Comparison of ENCODE assay signal across 3 worm cellular contexts in genomic region chrII:6355396-6356346, ce11.
TF ChIP-seq lines count a peak whose summit lies in the region.

TSS of gene C32D5.11 (minus strand) at chrII:6355446.

TF ChIP-seq in whole organism, L1 larva, 84 proteins besides CTCF, POLR2A, EP300 and RAD21 (continued from another document and continues in another):
- TF ChIP-seq efl-1 (optimal IDR thresholded peaks at IDR 0.05; lab: Kevin White, UChicago) = peak; percentile 57 to 75
- TF ChIP-seq efl-1 (GFP tag; optimal IDR thresholded peaks at IDR 0.05 in 1 of 2; lab: Kevin White, UChicago) = peak; percentile 72 to 97
- peak; percentile 1 for TF ChIP-seq pag-3 (tag; optimal IDR thresholded peaks at IDR 0.05; lab: Kevin White, UChicago; ENCODE audit: borderline replicate concordance, insufficient read depth)
- no peak for TF ChIP-seq ceh-63 (GFP tag; optimal IDR thresholded peaks at IDR 0.05; lab: Kevin White, UChicago)
- TF ChIP-seq irx-1 (tag; optimal IDR thresholded peaks at IDR 0.05; lab: Kevin White, UChicago) = peak; percentile 63
- peak; percentile 54 for TF ChIP-seq F16B12.6 (tag; optimal IDR thresholded peaks at IDR 0.05; lab: Kevin White, UChicago)
- TF ChIP-seq nhr-71 (tag; optimal IDR thresholded peaks at IDR 0.05; lab: Kevin White, UChicago) = peak; percentile 89
- peak; percentile 12 for TF ChIP-seq lin-39 (tag; optimal IDR thresholded peaks at IDR 0.05; lab: Kevin White, UChicago)
- peak; percentile 67 for TF ChIP-seq blmp-1 (tag; optimal IDR thresholded peaks at IDR 0.05; lab: Kevin White, UChicago)
- TF ChIP-seq xbp-1 (tag; optimal IDR thresholded peaks at IDR 0.05; lab: Kevin White, UChicago) = peak; percentile 79
- TF ChIP-seq nhr-47 (tag; optimal IDR thresholded peaks at IDR 0.05; lab: Kevin White, UChicago) = peak; percentile 84
- no peak for TF ChIP-seq unc-62 (GFP tag; optimal IDR thresholded peaks at IDR 0.05; lab: Kevin White, UChicago)
- TF ChIP-seq tlp-1 (tag; optimal IDR thresholded peaks at IDR 0.05; lab: Kevin White, UChicago) = no peak
- TF ChIP-seq ceh-82 (tag; optimal IDR thresholded peaks at IDR 0.05; lab: Kevin White, UChicago) = peak; percentile 51 to 77 (median 70)
- no peak for TF ChIP-seq zag-1 (tag; optimal IDR thresholded peaks at IDR 0.05; lab: Kevin White, UChicago)
- no peak for TF ChIP-seq hlh-4 (tag; optimal IDR thresholded peaks at IDR 0.05; lab: Kevin White, UChicago)
- peak; percentile 57 for TF ChIP-seq lin-15B (tag; optimal IDR thresholded peaks at IDR 0.05; lab: Kevin White, UChicago)
- TF ChIP-seq lir-3 (tag; optimal IDR thresholded peaks at IDR 0.05; lab: Kevin White, UChicago; ENCODE audit: poor library complexity) = peak; percentile 49
- peak; percentile 88 for TF ChIP-seq snu-23 (GFP tag; optimal IDR thresholded peaks at IDR 0.05; lab: Kevin White, UChicago)
- TF ChIP-seq ceh-90 (tag; optimal IDR thresholded peaks at IDR 0.05; lab: Kevin White, UChicago) = no peak
- TF ChIP-seq egl-13 (tag; optimal IDR thresholded peaks at IDR 0.05; lab: Kevin White, UChicago) = peak; percentile 21
- no peak for TF ChIP-seq sox-4 (tag; optimal IDR thresholded peaks at IDR 0.05; lab: Kevin White, UChicago)
- peak; percentile 83 for TF ChIP-seq swsn-7 (tag; optimal IDR thresholded peaks at IDR 0.05; lab: Kevin White, UChicago)
- peak; percentile 47 for TF ChIP-seq nhr-90 (tag; optimal IDR thresholded peaks at IDR 0.05; lab: Kevin White, UChicago; ENCODE audit: poor library complexity)
- TF ChIP-seq skn-1 (tag; optimal IDR thresholded peaks at IDR 0.05; lab: Kevin White, UChicago) = peak; percentile 54
- TF ChIP-seq nhr-12 (tag; optimal IDR thresholded peaks at IDR 0.05; lab: Kevin White, UChicago) = no peak
- peak; percentile 16 for TF ChIP-seq snpc-4 (tag; optimal IDR thresholded peaks at IDR 0.05; lab: Kevin White, UChicago)
- TF ChIP-seq dsc-1 (tag; optimal IDR thresholded peaks at IDR 0.05; lab: Kevin White, UChicago) = peak; percentile 68
- peak; percentile 48 for TF ChIP-seq jun-1 (tag; optimal IDR thresholded peaks at IDR 0.05; lab: Kevin White, UChicago)
- TF ChIP-seq lsy-2 (tag; optimal IDR thresholded peaks at IDR 0.05; lab: Kevin White, UChicago) = peak; percentile 82 to 86
- peak; percentile 86 for TF ChIP-seq rnt-1 (tag; optimal IDR thresholded peaks at IDR 0.05; lab: Kevin White, UChicago)
- TF ChIP-seq pax-3 (tag; optimal IDR thresholded peaks at IDR 0.05; lab: Kevin White, UChicago) = peak; percentile 17
- peak; percentile 49 for TF ChIP-seq unc-130 (tag; optimal IDR thresholded peaks at IDR 0.05; lab: Kevin White, UChicago)
- TF ChIP-seq unc-86 (tag; optimal IDR thresholded peaks at IDR 0.05; lab: Kevin White, UChicago) = peak; percentile 78
- peak; percentile 73 for TF ChIP-seq tbx-2 (tag; optimal IDR thresholded peaks at IDR 0.05; lab: Kevin White, UChicago)
- peak; percentile 35 for TF ChIP-seq fos-1 (tag; optimal IDR thresholded peaks at IDR 0.05; lab: Kevin White, UChicago)
- no peak for TF ChIP-seq pqm-1 (tag; optimal IDR thresholded peaks at IDR 0.05; lab: Kevin White, UChicago)
- peak in 1 of 2 experiments; percentile 61 for TF ChIP-seq mdl-1 (tag; optimal IDR thresholded peaks at IDR 0.05; lab: Kevin White, UChicago)
- TF ChIP-seq zip-4 (GFP tag; optimal IDR thresholded peaks at IDR 0.05; lab: Kevin White, UChicago) = no peak
- TF ChIP-seq sptf-1 (tag; optimal IDR thresholded peaks at IDR 0.05; lab: Kevin White, UChicago) = no peak
- TF ChIP-seq nhr-19 (GFP tag; conservative IDR thresholded peaks at IDR 0.05; lab: Robert Waterston, UW) = peak; percentile 72
- no peak for TF ChIP-seq Y116A8C.19 (tag; optimal IDR thresholded peaks at IDR 0.05; lab: Kevin White, UChicago; ENCODE audit: borderline replicate concordance)
- TF ChIP-seq elt-3 (tag; optimal IDR thresholded peaks at IDR 0.05; lab: Kevin White, UChicago) = peak in 2 of 6 experiments; percentile 17 to 45

TF ChIP-seq in whole organism, L3 larva, 47 proteins besides CTCF, POLR2A, EP300 and RAD21 (continued from another document):
- TF ChIP-seq nfya-1 (tag; optimal IDR thresholded peaks at IDR 0.05; lab: Kevin White, UChicago; ENCODE audit: insufficient read depth) = peak; percentile 78
- no peak for TF ChIP-seq fkh-2 (tag; optimal IDR thresholded peaks at IDR 0.05; lab: Kevin White, UChicago)
- TF ChIP-seq elt-3 (tag; optimal IDR thresholded peaks at IDR 0.05; lab: Kevin White, UChicago) = no peak
- no peak for TF ChIP-seq egl-5 (tag; optimal IDR thresholded peaks at IDR 0.05; lab: Kevin White, UChicago)
- TF ChIP-seq snpc-4 (tag; optimal IDR thresholded peaks at IDR 0.05; lab: Kevin White, UChicago) = peak; percentile 88
- TF ChIP-seq pha-4 (tag; optimal IDR thresholded peaks at IDR 0.05; lab: Kevin White, UChicago) = peak; percentile 72
- no peak for TF ChIP-seq nhr-12 (tag; optimal IDR thresholded peaks at IDR 0.05; lab: Kevin White, UChicago)
- peak; percentile 36 for TF ChIP-seq nhr-43 (tag; optimal IDR thresholded peaks at IDR 0.05; lab: Kevin White, UChicago; ENCODE audit: poor library complexity, severe bottlenecking)
- TF ChIP-seq lin-15B (tag; optimal IDR thresholded peaks at IDR 0.05; lab: Kevin White, UChicago) = peak; percentile 78
- no peak for TF ChIP-seq nhr-237 (tag; optimal IDR thresholded peaks at IDR 0.05; lab: Kevin White, UChicago)
- no peak for TF ChIP-seq unc-39 (tag; optimal IDR thresholded peaks at IDR 0.05; lab: Kevin White, UChicago)
- no peak for TF ChIP-seq ceh-9 (tag; optimal IDR thresholded peaks at IDR 0.05; lab: Kevin White, UChicago)
- TF ChIP-seq elt-2 (tag; optimal IDR thresholded peaks at IDR 0.05; lab: Kevin White, UChicago) = peak; percentile 35
- no peak for TF ChIP-seq fkh-10 (GFP tag; optimal IDR thresholded peaks at IDR 0.05; lab: Kevin White, UChicago)
- no peak for TF ChIP-seq unc-62 (GFP tag; optimal IDR thresholded peaks at IDR 0.05; lab: Kevin White, UChicago)
- TF ChIP-seq nhr-11 (tag; optimal IDR thresholded peaks at IDR 0.05; lab: Kevin White, UChicago) = peak; percentile 24
- no peak for TF ChIP-seq ama-1 (optimal IDR thresholded peaks at IDR 0.05; lab: Kevin White, UChicago)
- TF ChIP-seq mml-1 (tag; optimal IDR thresholded peaks at IDR 0.05; lab: Kevin White, UChicago) = no peak
- peak; percentile 50 for TF ChIP-seq nhr-25 (tag; optimal IDR thresholded peaks at IDR 0.05; lab: Kevin White, UChicago)
- no peak for TF ChIP-seq jun-1 (tag; optimal IDR thresholded peaks at IDR 0.05; lab: Kevin White, UChicago)
- TF ChIP-seq hmg-11 (tag; optimal IDR thresholded peaks at IDR 0.05; lab: Kevin White, UChicago) = peak; percentile 43
- no peak for TF ChIP-seq eor-1 (tag; optimal IDR thresholded peaks at IDR 0.05; lab: Kevin White, UChicago)
- no peak for TF ChIP-seq fos-1 (tag; optimal IDR thresholded peaks at IDR 0.05; lab: Kevin White, UChicago)
- TF ChIP-seq sea-2 (GFP tag; optimal IDR thresholded peaks at IDR 0.05; lab: Kevin White, UChicago) = no peak
- no peak for TF ChIP-seq mdl-1 (tag; optimal IDR thresholded peaks at IDR 0.05; lab: Kevin White, UChicago)
- no peak for TF ChIP-seq ceh-82 (tag; optimal IDR thresholded peaks at IDR 0.05; lab: Kevin White, UChicago)
- TF ChIP-seq tbx-2 (tag; optimal IDR thresholded peaks at IDR 0.05; lab: Kevin White, UChicago) = peak; percentile 27

TF ChIP-seq in whole organism, young adult, 124 proteins besides CTCF, POLR2A, EP300 and RAD21 (continued from another document):
- TF ChIP-seq mes-4 (tag; optimal IDR thresholded peaks at IDR 0.05; lab: Kevin White, UChicago) (no peak), mcd-1 (GFP tag; IDR thresholded peaks at IDR 0.05; lab: Robert Waterston, UW) (peak; percentile 66), dpff-1 (tag; optimal IDR thresholded peaks at IDR 0.05; lab: Kevin White, UChicago) (no peak), unc-130 (GFP tag; optimal IDR thresholded peaks at IDR 0.05; lab: Kevin White, UChicago) (no peak), hlh-26 (GFP tag; conservative IDR thresholded peaks at IDR 0.05; lab: Robert Waterston, UW) (no peak), atf-7 (tag; optimal IDR thresholded peaks at IDR 0.05; lab: Kevin White, UChicago) (no peak), tlf-1 (GFP tag; optimal IDR thresholded peaks at IDR 0.05; lab: Kevin White, UChicago) (peak; percentile 7), ztf-22 (GFP tag; optimal IDR thresholded peaks at IDR 0.05; lab: Kevin White, UChicago) (no peak), nfyb-1 (GFP tag; IDR thresholded peaks at IDR 0.05; lab: Robert Waterston, UW) (0 out of 2 replicates have a peak, but pooled peaks have one; percentile 38), T26A5.8 (tag; optimal IDR thresholded peaks at IDR 0.05; lab: Kevin White, UChicago) (no peak), F49E8.2 (tag; optimal IDR thresholded peaks at IDR 0.05; lab: Kevin White, UChicago; ENCODE audit: insufficient read depth) (no peak), ceh-40 (GFP tag; IDR thresholded peaks at IDR 0.05; lab: Robert Waterston, UW) (no peak), nhr-120 (GFP tag; IDR thresholded peaks at IDR 0.05; lab: Robert Waterston, UW) (no peak), lsy-27 (tag; optimal IDR thresholded peaks at IDR 0.05; lab: Kevin White, UChicago; ENCODE audit: borderline replicate concordance, insufficient read depth) (no peak), lag-1 (GFP tag; IDR thresholded peaks at IDR 0.05; lab: Robert Waterston, UW) (no peak), Y53F4B.3 (GFP tag; IDR thresholded peaks at IDR 0.05; lab: Robert Waterston, UW) (no peak), fkh-3 (tag; optimal IDR thresholded peaks at IDR 0.05; lab: Kevin White, UChicago) (no peak), D2030.7 (GFP tag; IDR thresholded peaks at IDR 0.05; lab: Robert Waterston, UW) (0 out of 2 replicates have a peak, but pooled peaks have one; percentile 31), lin-35 (GFP tag; optimal IDR thresholded peaks at IDR 0.05; lab: Kevin White, UChicago) (peak in 1 of 3 experiments; percentile 72), bed-1 (GFP tag; IDR thresholded peaks at IDR 0.05; lab: Robert Waterston, UW) (no peak), madf-8 (GFP tag; conservative IDR thresholded peaks at IDR 0.05; lab: Robert Waterston, UW) (no peak), hmg-20 (GFP tag; IDR thresholded peaks at IDR 0.05; lab: Robert Waterston, UW) (no peak), Y56A3A.18 (GFP tag; IDR thresholded peaks at IDR 0.05; lab: Robert Waterston, UW) (no peak), K11D2.4 (GFP tag; IDR thresholded peaks at IDR 0.05; lab: Robert Waterston, UW) (no peak), B0336.3 (GFP tag; IDR thresholded peaks at IDR 0.05; lab: Robert Waterston, UW) (0 out of 2 replicates have a peak, but pooled peaks have one; percentile 37), egl-44 (GFP tag; IDR thresholded peaks at IDR 0.05; lab: Robert Waterston, UW) (no peak), athp-1 (tag; optimal IDR thresholded peaks at IDR 0.05; lab: Kevin White, UChicago) (no peak), dox-1 (GFP tag; IDR thresholded peaks at IDR 0.05; lab: Robert Waterston, UW) (peak; percentile 65), cebp-1 (GFP tag; IDR thresholded peaks at IDR 0.05; lab: Robert Waterston, UW) (no peak), cebp-1 (tag; optimal IDR thresholded peaks at IDR 0.05; lab: Kevin White, UChicago) (peak; percentile 65), F57C9.4 (tag; optimal IDR thresholded peaks at IDR 0.05; lab: Kevin White, UChicago) (no peak), him-1 (tag; optimal IDR thresholded peaks at IDR 0.05; lab: Kevin White, UChicago) (no peak), ceh-27 (GFP tag; optimal IDR thresholded peaks at IDR 0.05; lab: Kevin White, UChicago) (peak; percentile 31), ztf-18 (tag; optimal IDR thresholded peaks at IDR 0.05; lab: Kevin White, UChicago) (peak; percentile 92), F57A8.1 (GFP tag; optimal IDR thresholded peaks at IDR 0.05; lab: Kevin White, UChicago) (no peak), lsl-1 (GFP tag; optimal IDR thresholded peaks at IDR 0.05; lab: Kevin White, UChicago) (peak; percentile 53), snpc-1.1 (tag; optimal IDR thresholded peaks at IDR 0.05; lab: Kevin White, UChicago; ENCODE audit: insufficient read depth) (no peak), tbx-9 (tag; optimal IDR thresholded peaks at IDR 0.05; lab: Kevin White, UChicago; ENCODE audit: borderline replicate concordance) (no peak), cebp-2 (GFP tag; IDR thresholded peaks at IDR 0.05; lab: Robert Waterston, UW) (no peak), aptf-3 (GFP tag; IDR thresholded peaks at IDR 0.05; lab: Robert Waterston, UW) (no peak), ceh-100 (GFP tag; IDR thresholded peaks at IDR 0.05; lab: Robert Waterston, UW) (no peak), chd-7 (tag; optimal IDR thresholded peaks at IDR 0.05; lab: Kevin White, UChicago) (no peak), F33H1.4 (GFP tag; IDR thresholded peaks at IDR 0.05; lab: Robert Waterston, UW) (peak; percentile 42; the same call in 1 of the 2 replicates), lin-54 (GFP tag; optimal IDR thresholded peaks at IDR 0.05; lab: Kevin White, UChicago) (peak; percentile 33)
